Fruit fly (Drosophila melanogaster) whole organism, prepupa: Measurements from ENCODE around the gene amn.

Experiments
- CG10631 ChIP-seq: fragments of 200-800 bp; sonication (Bioruptor generic); optimal IDR thresholded peaks from 2 replicates; lab custom pipeline; 2016; ENCODE audit warnings: missing biosample characterization, missing genetic modification characterization
- CG10669 ChIP-seq: fragments of 200-800 bp; sonication (Bioruptor generic); optimal IDR thresholded peaks from 3 replicates; lab custom pipeline; 2018; ENCODE audit warnings: missing biosample characterization, mild to moderate bottlenecking, missing genetic modification characterization, moderate library complexity
- CG11294 ChIP-seq: fragments of 200-800 bp; sonication (Bioruptor generic); IDR thresholded peaks from 2 replicates; pipeline ENCODE4 v1.3.6; 2022; ENCODE audit warnings: missing biosample characterization, missing genetic modification characterization
- CG11762 ChIP-seq: fragments of 200-800 bp; sonication (Bioruptor generic); optimal IDR thresholded peaks from 3 replicates; lab custom pipeline; 2016; ENCODE audit warnings: missing biosample characterization, missing genetic modification characterization; ENCODE audit not compliant: insufficient read depth
- CG11902 ChIP-seq: fragments of 200-800 bp; sonication (Bioruptor generic); optimal IDR thresholded peaks from 3 replicates; lab custom pipeline; 2016; ENCODE audit warnings: missing biosample characterization, missing genetic modification characterization
- CG1621 ChIP-seq: fragments of 200-800 bp; sonication (Bioruptor generic); optimal IDR thresholded peaks from 3 replicates; lab custom pipeline; 2018; ENCODE audit warnings: missing biosample characterization, mild to moderate bottlenecking, missing genetic modification characterization
- CG32006 ChIP-seq: fragments of 200-800 bp; sonication (Bioruptor generic); optimal IDR thresholded peaks from 3 replicates; lab custom pipeline; 2017; ENCODE audit warnings: missing biosample characterization, mild to moderate bottlenecking, missing genetic modification characterization
- CG34406 ChIP-seq: fragments of 200-800 bp; sonication (Bioruptor generic); optimal IDR thresholded peaks from 3 replicates; lab custom pipeline; 2016; ENCODE audit warnings: missing biosample characterization, missing genetic modification characterization
- CG4318 ChIP-seq: fragments of 200-800 bp; sonication (Bioruptor generic); optimal IDR thresholded peaks from 3 replicates; lab custom pipeline; 2017; ENCODE audit warnings: missing biosample characterization, mild to moderate bottlenecking, missing genetic modification characterization
- CG6163 ChIP-seq: fragments of 200-800 bp; sonication (Bioruptor generic); IDR thresholded peaks from 3 replicates; pipeline ENCODE4 v1.3.6; 2022; ENCODE audit warnings: missing biosample characterization, missing genetic modification characterization
- CG6276 ChIP-seq: fragments of 200-800 bp; sonication (Bioruptor generic); optimal IDR thresholded peaks from 2 replicates; lab custom pipeline; 2017; ENCODE audit warnings: missing biosample characterization, mild to moderate bottlenecking, missing genetic modification characterization
- CG6792 ChIP-seq: fragments of 200-800 bp; sonication (Bioruptor generic); optimal IDR thresholded peaks from 3 replicates; lab custom pipeline; 2016; ENCODE audit warnings: missing biosample characterization, missing genetic modification characterization
- CG6808 ChIP-seq: fragments of 200-800 bp; sonication (Bioruptor generic); optimal IDR thresholded peaks from 3 replicates; lab custom pipeline; 2017; ENCODE audit warnings: missing biosample characterization, missing genetic modification characterization, mild to moderate bottlenecking, moderate library complexity, missing genetic modification reagents
- CG6854 ChIP-seq: fragments of 200-800 bp; sonication (Bioruptor generic); optimal IDR thresholded peaks from 2 replicates; lab custom pipeline; 2017; ENCODE audit warnings: missing biosample characterization, mild to moderate bottlenecking, missing genetic modification characterization
- CG8119 ChIP-seq: fragments of 200-800 bp; sonication (Bioruptor generic); IDR thresholded peaks from 3 replicates; pipeline ENCODE4 v1.3.6; 2022; ENCODE audit warnings: missing biosample characterization, missing genetic modification characterization
- CG8632 ChIP-seq: fragments of 200-800 bp; sonication (Bioruptor generic); optimal IDR thresholded peaks from 3 replicates; lab custom pipeline; 2016; ENCODE audit warnings: missing biosample characterization, missing genetic modification characterization
- CG9139 ChIP-seq: fragments of 200-800 bp; sonication (Bioruptor generic); optimal IDR thresholded peaks from 3 replicates; lab custom pipeline; 2017; ENCODE audit warnings: missing biosample characterization, mild to moderate bottlenecking, missing genetic modification characterization
- Eip75B ChIP-seq: fragments of 200-800 bp; sonication (Bioruptor generic); optimal IDR thresholded peaks from 3 replicates; lab custom pipeline; 2016; ENCODE audit warnings: missing biosample characterization, missing genetic modification characterization
- Eip78C ChIP-seq: fragments of 200-800 bp; sonication (Bioruptor generic); peaks from one replicate; lab custom pipeline; 2016; ENCODE audit warnings: missing biosample characterization, missing genetic modification characterization
- Eip93F ChIP-seq: fragments of 200-800 bp; sonication (Bioruptor generic); optimal IDR thresholded peaks from 2 replicates; lab custom pipeline; 2016; ENCODE audit warnings: missing biosample characterization, mild to moderate bottlenecking, missing genetic modification characterization
- Ets21C ChIP-seq: fragments of 200-800 bp; sonication (Bioruptor generic); optimal IDR thresholded peaks from 3 replicates; lab custom pipeline; 2016; ENCODE audit warnings: missing biosample characterization, missing genetic modification characterization
- Gug ChIP-seq: fragments of 200-800 bp; sonication (Bioruptor generic); IDR thresholded peaks from 2 replicates; pipeline ENCODE4 v1.3.6; 2022; ENCODE audit warnings: missing biosample characterization, missing genetic modification characterization
- Hr38 ChIP-seq: sonication (Bioruptor generic); optimal IDR thresholded peaks from 2 replicates; lab custom pipeline; 2016; ENCODE audit warnings: missing biosample characterization, missing genetic modification characterization
- Hr39 ChIP-seq: fragments of 200-800 bp; sonication (Bioruptor generic); optimal IDR thresholded peaks from 2 replicates; lab custom pipeline; 2016; ENCODE audit warnings: missing biosample characterization, missing genetic modification characterization
- Hr4 ChIP-seq: fragments of 200-800 bp; sonication (Bioruptor generic); optimal IDR thresholded peaks from 3 replicates; lab custom pipeline; 2016; ENCODE audit warnings: missing biosample characterization, missing genetic modification characterization
- Lpt ChIP-seq: fragments of 200-800 bp; sonication (Bioruptor generic); optimal IDR thresholded peaks from 3 replicates; lab custom pipeline; 2016; ENCODE audit warnings: missing biosample characterization, missing genetic modification characterization
- Met ChIP-seq: fragments of 200-800 bp; sonication (Bioruptor generic); optimal IDR thresholded peaks from 3 replicates; lab custom pipeline; 2016; ENCODE audit warnings: missing biosample characterization, missing genetic modification characterization
- Smox ChIP-seq: fragments of 200-800 bp; sonication (Bioruptor generic); optimal IDR thresholded peaks from 3 replicates; lab custom pipeline; 2016; ENCODE audit warnings: missing biosample characterization, missing genetic modification characterization
- Sox102F ChIP-seq: fragments of 200-800 bp; sonication (Bioruptor generic); optimal IDR thresholded peaks from 2 replicates; lab custom pipeline; 2016; ENCODE audit warnings: missing biosample characterization, mild to moderate bottlenecking, missing genetic modification characterization
- cyc ChIP-seq: fragments of 200-800 bp; sonication (Bioruptor generic); optimal IDR thresholded peaks from 3 replicates; lab custom pipeline; 2016; ENCODE audit warnings: missing biosample characterization, missing genetic modification characterization
- dac ChIP-seq: fragments of 200-800 bp; sonication (Bioruptor generic); optimal IDR thresholded peaks from 2 replicates; lab custom pipeline; 2017; ENCODE audit warnings: missing biosample characterization, mild to moderate bottlenecking, missing genetic modification characterization
- dsx ChIP-seq: fragments of 200-800 bp; optimal IDR thresholded peaks from 3 replicates; lab custom pipeline; 2019; ENCODE audit warnings: missing biosample characterization, mild to moderate bottlenecking, missing genetic modification characterization, moderate library complexity; ENCODE audit not compliant: poor library complexity, severe bottlenecking
- eg ChIP-seq: fragments of 200-800 bp; sonication (Bioruptor generic); IDR thresholded peaks from 3 replicates; pipeline ENCODE4 v1.3.6; 2022; ENCODE audit warnings: missing biosample characterization, missing genetic modification characterization
- fd59A ChIP-seq: fragments of 200-800 bp; sonication (Bioruptor generic); optimal IDR thresholded peaks from 2 replicates; lab custom pipeline; 2017; ENCODE audit warnings: missing biosample characterization, mild to moderate bottlenecking, missing genetic modification characterization, missing genetic modification reagents
- fd85E ChIP-seq: fragments of 200-800 bp; sonication (Bioruptor generic); optimal IDR thresholded peaks from 3 replicates; lab custom pipeline; 2016; ENCODE audit warnings: missing biosample characterization, missing genetic modification characterization
- fkh ChIP-seq: fragments of 200-800 bp; sonication (Bioruptor generic); optimal IDR thresholded peaks from 3 replicates; lab custom pipeline; 2017; ENCODE audit warnings: missing biosample characterization, mild to moderate bottlenecking, missing genetic modification characterization, moderate library complexity
- lz ChIP-seq: fragments of 200-800 bp; sonication (Bioruptor generic); optimal IDR thresholded peaks from 3 replicates; lab custom pipeline; 2016; ENCODE audit warnings: missing biosample characterization, missing genetic modification characterization
- net ChIP-seq: fragments of 200-800 bp; sonication (Bioruptor generic); optimal IDR thresholded peaks from 3 replicates; lab custom pipeline; 2016; ENCODE audit warnings: missing biosample characterization, missing genetic modification characterization
- pdm3 ChIP-seq: fragments of 200-800 bp; sonication (Bioruptor generic); optimal IDR thresholded peaks from 3 replicates; lab custom pipeline; 2016; ENCODE audit warnings: missing biosample characterization, missing genetic modification characterization
- spab ChIP-seq: fragments of 200-800 bp; sonication (Bioruptor generic); optimal IDR thresholded peaks from 2 replicates; lab custom pipeline; 2017; ENCODE audit warnings: missing biosample characterization, mild to moderate bottlenecking, missing genetic modification characterization, missing genetic modification reagents
- svp ChIP-seq: fragments of 200-800 bp; sonication (Bioruptor generic); peaks from one replicate; lab custom pipeline; 2016; ENCODE audit warnings: missing biosample characterization, missing genetic modification characterization
- topi ChIP-seq: fragments of 200-800 bp; sonication (Bioruptor generic); optimal IDR thresholded peaks from 3 replicates; lab custom pipeline; 2016; ENCODE audit warnings: missing biosample characterization, missing genetic modification characterization
- vri ChIP-seq: fragments of 200-800 bp; sonication (Bioruptor generic); optimal IDR thresholded peaks from 3 replicates; lab custom pipeline; 2016; ENCODE audit warnings: missing biosample characterization, mild to moderate bottlenecking, missing genetic modification characterization

amn gene

dm6 chrX:19875059-19875458 lies 14.8 kb downstream of the amn start (continued):
- TF ChIP-seq lz (GFP tag; lab: Kevin White, UChicago) (peak; percentile 87), fd59A (GFP tag; lab: Kevin White, UChicago) (peak; percentile 94), Met (GFP tag; lab: Kevin White, UChicago) (peak; percentile 88), CG9139 (GFP tag; lab: Kevin White, UChicago) (peak; percentile 89), fkh (GFP tag; lab: Kevin White, UChicago) (no peak), CG10669 (peak; percentile 93), cyc (GFP tag; lab: Kevin White, UChicago) (peak; percentile 86), dac (GFP tag; lab: Kevin White, UChicago) (peak; percentile 93), CG6163 (GFP tag; lab: Robert Waterston, UW) (peak; percentile 87), CG11762 (peak; percentile 95), fd85E (GFP tag; lab: Kevin White, UChicago) (peak; percentile 65), net (GFP tag; lab: Kevin White, UChicago) (peak; percentile 94), Eip75B (GFP tag; lab: Kevin White, UChicago) (peak; percentile 95), Ets21C (GFP tag; lab: Kevin White, UChicago) (peak; percentile 79), CG1621 (tag; lab: Kevin White, UChicago) (peak; percentile 91), Eip93F (GFP tag; lab: Kevin White, UChicago) (peak; percentile 56), CG4318 (GFP tag; lab: Kevin White, UChicago) (peak; percentile 89), spab (GFP tag; lab: Kevin White, UChicago) (peak; percentile 94), topi (GFP tag; lab: Kevin White, UChicago) (peak; percentile 88), CG32006 (GFP tag; lab: Kevin White, UChicago) (peak; percentile 96), CG34406 (GFP tag; lab: Kevin White, UChicago) (peak; percentile 92), Smox (GFP tag; lab: Kevin White, UChicago) (peak; percentile 84), Gug (GFP tag; lab: Robert Waterston, UW) (peak; percentile 78), Eip78C (GFP tag; lab: Kevin White, UChicago) (peak; percentile 98), Hr38 (GFP tag; lab: Kevin White, UChicago) (peak; percentile 18), CG6276 (GFP tag; lab: Kevin White, UChicago) (peak; percentile 96), svp (GFP tag; lab: Kevin White, UChicago) (peak; percentile 85), CG8119 (GFP tag; lab: Robert Waterston, UW) (peak; percentile 97), Lpt (peak; percentile 92), vri (GFP tag; lab: Kevin White, UChicago) (peak; percentile 66), pdm3 (peak; percentile 95)

- TF ChIP-seq Hr4 (GFP tag; lab: Kevin White, UChicago) (no peak), CG6808 (no peak), CG8632 (GFP tag; lab: Kevin White, UChicago) (no peak), dsx (GFP tag; lab: Kevin White, UChicago) (no peak), Hr39 (GFP tag; lab: Kevin White, UChicago) (no peak), eg (GFP tag; lab: Robert Waterston, UW) (0 out of 3 replicates have a peak, but pooled peaks have one; percentile 40), CG6163 (GFP tag; lab: Robert Waterston, UW) (no peak), CG1621 (tag; lab: Kevin White, UChicago) (no peak)
These were observed 22.9 kb downstream of the amn start for dm6 chrX:19867007-19867406.

dm6 chrX:19866145-19866972 lies 23.5 kb downstream of the amn start, which contains the start of gene Hers:
TSS of gene Hers (plus strand) at chrX:19866146.
- TF ChIP-seq CG6854 (GFP tag; lab: Kevin White, UChicago) (no peak), svp (GFP tag; lab: Kevin White, UChicago) (peak; percentile 63), fkh (GFP tag; lab: Kevin White, UChicago) (peak; percentile 73), cyc (GFP tag; lab: Kevin White, UChicago) (no peak), CG6792 (GFP tag; lab: Kevin White, UChicago) (no peak), fd85E (GFP tag; lab: Kevin White, UChicago) (no peak), CG10631 (GFP tag; lab: Kevin White, UChicago) (no peak), CG6163 (GFP tag; lab: Robert Waterston, UW) (peak; percentile 26; the same call in 1 of the 3 replicates), CG6808 (peak; percentile 22), CG11294 (no peak), Met (GFP tag; lab: Kevin White, UChicago) (no peak), fd59A (GFP tag; lab: Kevin White, UChicago) (no peak), Hr38 (GFP tag; lab: Kevin White, UChicago) (no peak), Eip78C (GFP tag; lab: Kevin White, UChicago) (peak; percentile 66), CG32006 (GFP tag; lab: Kevin White, UChicago) (no peak), Sox102F (GFP tag; lab: Kevin White, UChicago) (no peak), eg (GFP tag; lab: Robert Waterston, UW) (0 out of 3 replicates have a peak, but pooled peaks have one; percentile 8), CG11902 (GFP tag; lab: Kevin White, UChicago) (no peak)
